Fruit fly (Drosophila melanogaster) whole organism, embryonic: ENCODE data around the gene CG6766.
A peak's percentile ranks its signal among the peaks of the same experiment; 100 is the strongest.

Source experiments
- Ada2b ChIP-seq: fragments of 200-800 bp; sonication (Bioruptor generic); IDR thresholded peaks from 2 replicates; pipeline ENCODE4 v1.3.6; 2022; ENCODE audit warnings: missing biosample characterization, missing genetic modification characterization
- B-H1 ChIP-seq: fragments of 200-800 bp; sonication (Bioruptor generic); IDR thresholded peaks from 3 replicates; pipeline ENCODE4 v1.3.6; 2022; ENCODE audit warnings: missing biosample characterization, missing genetic modification characterization
- Bgb ChIP-seq: fragments of 200-800 bp; sonication (Bioruptor generic); IDR thresholded peaks from 2 replicates; pipeline ENCODE4 v1.3.6; 2022; ENCODE audit warnings: missing biosample characterization, missing genetic modification characterization; ENCODE audit not compliant: partially characterized antibody
- CG10147 ChIP-seq: fragments of 200-800 bp; sonication (Bioruptor generic); optimal IDR thresholded peaks from 2 replicates; lab custom pipeline; 2019; ENCODE audit warnings: missing biosample characterization, mild to moderate bottlenecking, missing genetic modification characterization, moderate library complexity
- CG10543 ChIP-seq: fragments of 200-800 bp; sonication (Bioruptor generic); optimal IDR thresholded peaks from 3 replicates; lab custom pipeline; 2017; ENCODE audit warnings: missing biosample characterization, mild to moderate bottlenecking, missing genetic modification characterization, moderate library complexity
- CG11085 ChIP-seq: fragments of 200-800 bp; sonication (Bioruptor generic); IDR thresholded peaks from 2 replicates; pipeline ENCODE4 v1.3.6; 2022; ENCODE audit warnings: missing biosample characterization, missing genetic modification characterization
- CG11398 ChIP-seq: fragments of 200-800 bp; sonication (Bioruptor generic); optimal IDR thresholded peaks from 2 replicates; lab custom pipeline; 2016; ENCODE audit warnings: missing biosample characterization, missing genetic modification characterization
- CG12236 ChIP-seq: fragments of 200-800 bp; sonication (Bioruptor generic); optimal IDR thresholded peaks from 2 replicates; lab custom pipeline; 2016; ENCODE audit warnings: missing biosample characterization, missing genetic modification characterization
- CG13296 ChIP-seq: fragments of 200-800 bp; sonication (Bioruptor generic); optimal IDR thresholded peaks from 3 replicates; lab custom pipeline; 2018; ENCODE audit warnings: missing biosample characterization, mild to moderate bottlenecking, missing genetic modification characterization
- CG13894 ChIP-seq: fragments of 200-800 bp; sonication (Bioruptor generic); optimal IDR thresholded peaks from 3 replicates; lab custom pipeline; 2018; ENCODE audit warnings: missing biosample characterization, mild to moderate bottlenecking, missing genetic modification characterization, moderate library complexity
- CG15011 ChIP-seq: fragments of 200-800 bp; sonication (Bioruptor generic); optimal IDR thresholded peaks from 3 replicates; lab custom pipeline; 2018; ENCODE audit warnings: missing biosample characterization, mild to moderate bottlenecking, missing genetic modification characterization
- CG15514 ChIP-seq: fragments of 200-800 bp; sonication (Bioruptor generic); optimal IDR thresholded peaks from 3 replicates; lab custom pipeline; 2017; ENCODE audit warnings: missing biosample characterization, missing genetic modification characterization, mild to moderate bottlenecking, moderate library complexity, missing genetic modification reagents
- CG1647 ChIP-seq: fragments of 200-800 bp; sonication (Bioruptor generic); optimal IDR thresholded peaks from 3 replicates; lab custom pipeline; 2016; ENCODE audit warnings: missing biosample characterization, missing genetic modification characterization
- CG16813 ChIP-seq: fragments of 200-800 bp; sonication (Bioruptor generic); IDR thresholded peaks from 3 replicates; pipeline ENCODE4 v1.3.6; 2022; ENCODE audit warnings: missing biosample characterization, missing genetic modification characterization; ENCODE audit not compliant: partially characterized antibody
- CG17802 ChIP-seq: fragments of 200-800 bp; sonication (Bioruptor generic); optimal IDR thresholded peaks from 2 replicates; lab custom pipeline; 2018; ENCODE audit warnings: missing biosample characterization, mild to moderate bottlenecking, missing genetic modification characterization, moderate library complexity
- CG2129 ChIP-seq: fragments of 200-800 bp; sonication (Bioruptor generic); IDR thresholded peaks from 2 replicates; pipeline ENCODE4 v1.3.6; 2022; ENCODE audit warnings: missing biosample characterization, missing genetic modification characterization; ENCODE audit not compliant: partially characterized antibody
- CG30020 ChIP-seq: fragments of 200-800 bp; optimal IDR thresholded peaks from 2 replicates; lab custom pipeline; 2019; ENCODE audit warnings: missing biosample characterization, mild to moderate bottlenecking, missing genetic modification characterization, moderate library complexity
- CG32532 ChIP-seq: fragments of 200-800 bp; sonication (Bioruptor generic); IDR thresholded peaks from 2 replicates; pipeline ENCODE4 v1.3.6; 2022; ENCODE audit warnings: missing biosample characterization, missing genetic modification characterization
- CG32767 ChIP-seq: fragments of 200-800 bp; sonication (Bioruptor generic); IDR thresholded peaks from 2 replicates; pipeline ENCODE4 v1.3.6; 2022; ENCODE audit warnings: missing biosample characterization, missing genetic modification characterization
- CG3407 ChIP-seq: fragments of 200-800 bp; sonication (Bioruptor generic); optimal IDR thresholded peaks from 2 replicates; lab custom pipeline; 2018; ENCODE audit warnings: missing biosample characterization, mild to moderate bottlenecking, missing genetic modification characterization
- CG34376 ChIP-seq: fragments of 200-800 bp; sonication (Bioruptor generic); optimal IDR thresholded peaks from 2 replicates; lab custom pipeline; 2018; ENCODE audit warnings: missing biosample characterization, mild to moderate bottlenecking, missing genetic modification characterization
- CG4404 ChIP-seq: fragments of 200-800 bp; sonication (Bioruptor generic); IDR thresholded peaks from 2 replicates; pipeline ENCODE4 v1.3.6; 2022; ENCODE audit warnings: missing biosample characterization, missing genetic modification characterization
- CG6654 ChIP-seq: fragments of 200-800 bp; sonication (Bioruptor generic); optimal IDR thresholded peaks from 2 replicates; lab custom pipeline; 2017; ENCODE audit warnings: missing biosample characterization, mild to moderate bottlenecking, missing genetic modification characterization
- CG8089 ChIP-seq: fragments of 200-800 bp; sonication (Bioruptor generic); optimal IDR thresholded peaks from 3 replicates; lab custom pipeline; 2016; ENCODE audit warnings: missing biosample characterization, missing genetic modification characterization
- CG8281 ChIP-seq: fragments of 200-800 bp; sonication (Bioruptor generic); optimal IDR thresholded peaks from 2 replicates; lab custom pipeline; 2018; ENCODE audit warnings: missing biosample characterization, mild to moderate bottlenecking, missing genetic modification characterization, moderate library complexity
- CG8388 ChIP-seq: fragments of 200-800 bp; sonication (Bioruptor generic); optimal IDR thresholded peaks from 2 replicates; lab custom pipeline; 2019; ENCODE audit warnings: missing biosample characterization, mild to moderate bottlenecking, missing genetic modification characterization, moderate library complexity
- Dp ChIP-seq: fragments of 200-800 bp; sonication (Bioruptor generic); optimal IDR thresholded peaks from 2 replicates; lab custom pipeline; 2018; ENCODE audit warnings: missing biosample characterization, mild to moderate bottlenecking, missing genetic modification characterization, moderate library complexity
- E2f2 ChIP-seq: fragments of 200-800 bp; sonication (Bioruptor generic); IDR thresholded peaks from 2 replicates; pipeline ENCODE4 v1.3.6; 2022; ENCODE audit warnings: missing biosample characterization, missing genetic modification characterization
- Eip74EF ChIP-seq, 2 experiments: fragments of 200-800 bp in 1 of 2; fragments of >200 bp in 1 of 2; sonication (Bioruptor generic) in 1 of 2; optimal IDR thresholded peaks; 2 replicates each; lab custom pipeline; 2017 to 2019; ENCODE audit warnings: missing biosample characterization in 2 of 2, missing genetic modification characterization in 2 of 2, mild to moderate bottlenecking in 1 of 2, moderate library complexity in 1 of 2
- Fer3 ChIP-seq: fragments of 200-800 bp; sonication (Bioruptor generic); optimal IDR thresholded peaks from 2 replicates; lab custom pipeline; 2018; ENCODE audit warnings: missing biosample characterization, mild to moderate bottlenecking, missing genetic modification characterization, moderate library complexity
- H15 ChIP-seq: fragments of 200-800 bp; sonication (Bioruptor generic); IDR thresholded peaks from 3 replicates; pipeline ENCODE4 v1.3.6; 2022; ENCODE audit warnings: missing biosample characterization, missing genetic modification characterization
- HLH3B ChIP-seq: fragments of 200-800 bp; sonication (Bioruptor generic); IDR thresholded peaks from 2 replicates; pipeline ENCODE4 v1.3.6; 2022; ENCODE audit warnings: missing biosample characterization, missing genetic modification characterization
- Jarid2 ChIP-seq: fragments of 200-800 bp; sonication (Bioruptor generic); optimal IDR thresholded peaks from 3 replicates; lab custom pipeline; 2017; ENCODE audit warnings: mild to moderate bottlenecking, missing biosample characterization, missing genetic modification reagents, missing genetic modification characterization
- NFAT ChIP-seq: fragments of 200-800 bp; sonication (Bioruptor generic); IDR thresholded peaks from 2 replicates; pipeline ENCODE4 v1.3.6; 2022; ENCODE audit warnings: missing biosample characterization, missing genetic modification characterization
- Nf-YB ChIP-seq: fragments of 200-800 bp; sonication (Bioruptor generic); optimal IDR thresholded peaks from 3 replicates; lab custom pipeline; 2019; ENCODE audit warnings: missing biosample characterization, mild to moderate bottlenecking, missing genetic modification characterization, moderate library complexity
- Sry-δ ChIP-seq: fragments of 200-800 bp; sonication (Bioruptor generic); optimal IDR thresholded peaks from 2 replicates; lab custom pipeline; 2016; ENCODE audit warnings: missing biosample characterization, missing genetic modification characterization
- Tbp ChIP-seq: fragments of >200 bp; optimal IDR thresholded peaks from 2 replicates; lab custom pipeline; 2018; ENCODE audit warnings: missing biosample characterization, missing genetic modification characterization
- Xbp1 ChIP-seq: fragments of 200-800 bp; sonication (Bioruptor generic); optimal IDR thresholded peaks from 3 replicates; lab custom pipeline; 2016; ENCODE audit warnings: missing biosample characterization, mild to moderate bottlenecking, missing genetic modification characterization
- al ChIP-seq: fragments of 200-800 bp; sonication (Bioruptor generic); IDR thresholded peaks from 2 replicates; pipeline ENCODE4 v1.3.6; 2022; ENCODE audit warnings: missing biosample characterization, missing genetic modification characterization
- ci ChIP-seq: fragments of 200-800 bp; sonication (Bioruptor generic); IDR thresholded peaks from 3 replicates; pipeline ENCODE4 v1.3.6; 2022; ENCODE audit warnings: missing biosample characterization, missing genetic modification characterization
- fru ChIP-seq: fragments of >200 bp; optimal IDR thresholded peaks from 2 replicates; lab custom pipeline; 2017
- gfzf ChIP-seq: fragments of 200-800 bp; sonication (Bioruptor generic); optimal IDR thresholded peaks from 2 replicates; lab custom pipeline; 2016; ENCODE audit warnings: missing biosample characterization, mild to moderate bottlenecking, missing genetic modification characterization, moderate library complexity
- h ChIP-seq: fragments of >200 bp; optimal IDR thresholded peaks from 2 replicates; lab custom pipeline; 2017
- nmo ChIP-seq: fragments of 200-800 bp; sonication (Bioruptor generic); optimal IDR thresholded peaks from 2 replicates; lab custom pipeline; 2018; ENCODE audit warnings: missing biosample characterization, mild to moderate bottlenecking, missing genetic modification characterization, moderate library complexity
- p53 ChIP-seq: fragments of 200-800 bp; sonication (Bioruptor generic); optimal IDR thresholded peaks from 2 replicates; lab custom pipeline; 2016; ENCODE audit warnings: missing biosample characterization, missing genetic modification characterization
- run ChIP-seq: fragments of 200-800 bp; sonication (Bioruptor generic); optimal IDR thresholded peaks from 3 replicates; lab custom pipeline; 2018; ENCODE audit warnings: missing biosample characterization, mild to moderate bottlenecking, missing genetic modification characterization
- salm ChIP-seq: fragments of 200-800 bp; sonication (Bioruptor generic); optimal IDR thresholded peaks from 2 replicates; lab custom pipeline; 2018; ENCODE audit warnings: missing biosample characterization, mild to moderate bottlenecking, missing genetic modification characterization
- sisA ChIP-seq: fragments of 200-800 bp; sonication (Bioruptor generic); IDR thresholded peaks from 2 replicates; pipeline ENCODE4 v1.3.6; 2022; ENCODE audit warnings: missing biosample characterization, missing genetic modification characterization
- stwl ChIP-seq: fragments of 200-800 bp; sonication (Bioruptor generic); optimal IDR thresholded peaks from 3 replicates; lab custom pipeline; 2018; ENCODE audit warnings: missing biosample characterization, mild to moderate bottlenecking, missing genetic modification characterization, moderate library complexity
- tin ChIP-seq: fragments of 200-800 bp; sonication (Bioruptor generic); optimal IDR thresholded peaks from 3 replicates; lab custom pipeline; 2016; ENCODE audit warnings: missing biosample characterization, missing genetic modification characterization
- trem ChIP-seq: fragments of 200-800 bp; optimal IDR thresholded peaks from 3 replicates; lab custom pipeline; 2019; ENCODE audit warnings: missing biosample characterization, mild to moderate bottlenecking, missing genetic modification characterization, moderate library complexity
- yki ChIP-seq: fragments of >200 bp; optimal IDR thresholded peaks from 3 replicates; lab custom pipeline; 2018

Gene CG6766

DNA sequence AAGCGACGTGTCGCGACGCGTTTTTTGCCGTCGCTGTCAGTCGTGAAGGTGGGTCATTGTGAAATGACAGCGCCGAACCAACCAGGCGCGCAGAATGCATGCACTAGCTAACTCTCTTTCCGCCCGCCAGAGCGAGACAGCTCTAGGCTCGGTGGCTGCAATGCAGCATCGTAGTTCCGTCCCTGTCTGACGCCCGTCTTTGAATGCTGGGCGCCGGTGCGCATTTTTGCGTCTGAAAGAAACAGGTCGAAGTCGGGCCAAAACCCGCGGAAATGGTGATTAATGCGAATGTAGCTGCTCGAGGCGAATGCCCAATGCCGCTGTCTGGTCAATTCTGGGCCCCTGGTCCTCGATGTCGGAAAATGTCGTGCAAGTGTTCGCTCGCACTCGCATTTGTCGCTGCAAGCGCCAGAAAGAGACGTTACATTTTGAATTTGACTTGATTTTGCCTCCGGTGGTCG, 33.1 kb downstream of the CG6766 start (continued):
- TF ChIP-seq Fer3 (tag; lab: Kevin White, UChicago) (peak; percentile 24), CG11085 (GFP tag; lab: Robert Waterston, UW) (no peak), CG11398 (GFP tag; lab: Kevin White, UChicago) (no peak), E2f2 (GFP tag; lab: Robert Waterston, UW) (no peak), Ada2b (GFP tag; lab: Robert Waterston, UW) (no peak), CG34376 (GFP tag; lab: Kevin White, UChicago) (peak; percentile 98), CG32532 (no peak), CG2129 (GFP tag; lab: Robert Waterston, UW) (no peak), Eip74EF (GFP tag; optimal IDR thresholded peaks at IDR 0.05; lab: Kevin White, UChicago) (peak in 1 of 2 experiments; percentile 89), CG10543 (peak; percentile 100), CG8089 (GFP tag; lab: Kevin White, UChicago) (peak; percentile 66), Tbp (no peak), tin (GFP tag; lab: Kevin White, UChicago) (peak; percentile 2), CG17802 (tag; lab: Kevin White, UChicago) (no peak), CG3407 (no peak), sisA (GFP tag; lab: Robert Waterston, UW) (no peak), CG1647 (GFP tag; lab: Kevin White, UChicago) (peak; percentile 24), yki (lab: Kevin White, UChicago) (no peak), CG8281 (tag; lab: Kevin White, UChicago) (no peak), CG10147 (GFP tag; lab: Kevin White, UChicago) (no peak), fru (lab: Kevin White, UChicago) (no peak), Bgb (no peak), CG6654 (no peak), al (GFP tag; lab: Robert Waterston, UW) (no peak), nmo (peak; percentile 81), HLH3B (no peak), CG32767 (GFP tag; lab: Robert Waterston, UW) (no peak), CG13296 (GFP tag; lab: Kevin White, UChicago) (peak; percentile 60), B-H1 (no peak), p53 (peak; percentile 100), CG30020 (tag; lab: Kevin White, UChicago) (no peak), Nf-YB (peak; percentile 94), Xbp1 (GFP tag; lab: Kevin White, UChicago) (peak; percentile 33), run (peak; percentile 89), NFAT (GFP tag; lab: Robert Waterston, UW) (no peak), CG8388 (GFP tag; lab: Kevin White, UChicago) (peak; percentile 59), trem (tag; lab: Kevin White, UChicago) (peak; percentile 37), CG12236 (GFP tag; lab: Kevin White, UChicago) (peak; percentile 16), h (peak; percentile 25), CG15011 (GFP tag; lab: Kevin White, UChicago) (no peak), H15 (GFP tag; lab: Robert Waterston, UW) (no peak), Jarid2 (peak; percentile 50), CG16813 (no peak), CG15514 (peak; percentile 75), Sry-δ (GFP tag; lab: Kevin White, UChicago) (peak; percentile 15), gfzf (no peak), stwl (peak; percentile 43), ci (GFP tag; lab: Robert Waterston, UW) (no peak), CG13894 (tag; lab: Kevin White, UChicago) (peak; percentile 96), salm (peak; percentile 43), Dp (GFP tag; lab: Kevin White, UChicago) (peak; percentile 76), CG4404 (GFP tag; lab: Robert Waterston, UW) (no peak)
